Fruit fly (Drosophila melanogaster): ENCODE measurements around the gene Ubc84D.

Gene Ubc84D

dm6 chr3R:7474616-7475120, 44.6 kb downstream of the Ubc84D start (continued):
- TF ChIP-seq sob (GFP tag; IDR thresholded peaks at IDR 0.05), result peak; percentile 77
- TF ChIP-seq CG9817 (tag; optimal IDR thresholded peaks at IDR 0.05), result peak; percentile 48
- TF ChIP-seq tin (GFP tag; optimal IDR thresholded peaks at IDR 0.05), result peak; percentile 25
- peak; percentile 12 for TF ChIP-seq ash1 (GFP tag; optimal IDR thresholded peaks at IDR 0.05)
- TF ChIP-seq vnd (GFP tag; IDR thresholded peaks at IDR 0.05; ENCODE audit: partially characterized antibody), result peak; percentile 96
- no peak for TF ChIP-seq C15 (GFP tag; IDR thresholded peaks at IDR 0.05)
- peak; percentile 11 for TF ChIP-seq CG2120 (GFP tag; optimal IDR thresholded peaks at IDR 0.05)
- peak; percentile 85 for TF ChIP-seq bigmax (GFP tag; optimal IDR thresholded peaks at IDR 0.05)
- TF ChIP-seq Mad (GFP tag; optimal IDR thresholded peaks at IDR 0.05), result peak; percentile 26
- TF ChIP-seq sc (optimal IDR thresholded peaks at IDR 0.05), result no peak
- TF ChIP-seq sc (GFP tag; optimal IDR thresholded peaks at IDR 0.05), result peak; percentile 25
- peak; percentile 78 for TF ChIP-seq HHEX (GFP tag; optimal IDR thresholded peaks at IDR 0.05)
- peak; percentile 73 for TF ChIP-seq CG6254 (GFP tag; optimal IDR thresholded peaks at IDR 0.05)
- TF ChIP-seq CG13296 (GFP tag; optimal IDR thresholded peaks at IDR 0.05), result peak; percentile 85
- TF ChIP-seq CG5180 (GFP tag; optimal IDR thresholded peaks at IDR 0.05), result peak; percentile 52
- TF ChIP-seq CG9727 (GFP tag; optimal IDR thresholded peaks at IDR 0.05), result no peak
- peak; percentile 34; the same call in 1 of the 2 replicates for TF ChIP-seq E2f1 (GFP tag; IDR thresholded peaks at IDR 0.05)
- TF ChIP-seq ind (GFP tag; optimal IDR thresholded peaks at IDR 0.05), result no peak
- TF ChIP-seq CG1233 (GFP tag; optimal IDR thresholded peaks at IDR 0.05), result peak; percentile 27
- peak; percentile 32 for TF ChIP-seq YL-1 (GFP tag; optimal IDR thresholded peaks at IDR 0.05)
- TF ChIP-seq kay (GFP tag; optimal IDR thresholded peaks at IDR 0.05), result no peak
- peak; percentile 99 for TF ChIP-seq CG12769 (tag; optimal IDR thresholded peaks at IDR 0.05)
- peak; percentile 80 for TF ChIP-seq caup (GFP tag; optimal IDR thresholded peaks at IDR 0.05; ENCODE audit: severe bottlenecking)
- TF ChIP-seq CG2129 (GFP tag; IDR thresholded peaks at IDR 0.05; ENCODE audit: partially characterized antibody), result peak; percentile 44
- peak; percentile 80 for TF ChIP-seq odd (GFP tag; optimal IDR thresholded peaks at IDR 0.05)
- TF ChIP-seq gcm (GFP tag; optimal IDR thresholded peaks at IDR 0.05), result peak; percentile 24
- TF ChIP-seq CG8924 (tag; optimal IDR thresholded peaks at IDR 0.05), result peak; percentile 18
- TF ChIP-seq tll (GFP tag; optimal IDR thresholded peaks at IDR 0.05), result no peak
- TF ChIP-seq Oaz (GFP tag; IDR thresholded peaks at IDR 0.05), result peak; percentile 40; the same call in 1 of the 2 replicates
- TF ChIP-seq CG6175 (GFP tag; IDR thresholded peaks at IDR 0.05), result peak; percentile 78
- peak; percentile 63; the same call in 2 of the 3 replicates for TF ChIP-seq tgo (GFP tag; IDR thresholded peaks at IDR 0.05)
- peak; percentile 97 for TF ChIP-seq crol (GFP tag; IDR thresholded peaks at IDR 0.05)
- TF ChIP-seq vfl (GFP tag; optimal IDR thresholded peaks at IDR 0.05), result peak; percentile 18
- TF ChIP-seq ssp (GFP tag; IDR thresholded peaks at IDR 0.05), result 0 out of 2 replicates have a peak, but pooled peaks have one; percentile 14
- peak; percentile 45 for TF ChIP-seq ftz-f1 (GFP tag; optimal IDR thresholded peaks at IDR 0.05)
- TF ChIP-seq Bgb (GFP tag; IDR thresholded peaks at IDR 0.05; ENCODE audit: partially characterized antibody), result peak; percentile 99
- TF ChIP-seq gt (GFP tag; IDR thresholded peaks at IDR 0.05), result 0 out of 2 replicates have a peak, but pooled peaks have one; percentile 23
- TF ChIP-seq CG2889 (GFP tag; IDR thresholded peaks at IDR 0.05), result 0 out of 3 replicates have a peak, but pooled peaks have one; percentile 41
- TF ChIP-seq CG14965 (GFP tag; optimal IDR thresholded peaks at IDR 0.05; ENCODE audit: borderline replicate concordance), result no peak
- peak; percentile 44; the same call in 1 of the 2 replicates for TF ChIP-seq al (GFP tag; IDR thresholded peaks at IDR 0.05)
- TF ChIP-seq CG17385 (GFP tag; optimal IDR thresholded peaks at IDR 0.05), result peak; percentile 24
- 0 out of 2 replicates have a peak, but pooled peaks have one; percentile 72 for TF ChIP-seq CG16779 (GFP tag; IDR thresholded peaks at IDR 0.05)
- TF ChIP-seq hb (GFP tag; IDR thresholded peaks at IDR 0.05; ENCODE audit: partially characterized antibody), result peak; percentile 95
- TF ChIP-seq fd102C (GFP tag; optimal IDR thresholded peaks at IDR 0.05), result peak; percentile 49
- peak; percentile 57 for TF ChIP-seq CG1647 (GFP tag; optimal IDR thresholded peaks at IDR 0.05)
- peak; percentile 54 for TF ChIP-seq pho (GFP tag; optimal IDR thresholded peaks at IDR 0.05)
- TF ChIP-seq CrebB (tag; optimal IDR thresholded peaks at IDR 0.05), result peak; percentile 81
- peak; percentile 93 for TF ChIP-seq ci (GFP tag; IDR thresholded peaks at IDR 0.05)
- TF ChIP-seq CG8388 (GFP tag; optimal IDR thresholded peaks at IDR 0.05), result peak; percentile 24
